Worm (Caenorhabditis elegans) whole organism, L2 larva: ENCODE data around the gene mab-7.

ENCODE experiments used
- aly-2 ChIP-seq: fragments of 150-350 bp; optimal IDR thresholded peaks from 2 replicates; lab custom pipeline; 2014; ENCODE audit warnings: missing biosample characterization, missing genetic modification characterization
- ama-1 ChIP-seq: fragments of 150-350 bp; optimal IDR thresholded peaks from 2 replicates; lab custom pipeline; 2018; ENCODE audit warnings: inconsistent platforms
- lsy-2 ChIP-seq, 2 experiments: fragments of 150-350 bp in 1 of 2; sonication (generic microtip) in 1 of 2; optimal IDR thresholded peaks; 2 replicates each; lab custom pipeline; 2014 to 2017; ENCODE audit warnings: missing biosample characterization in 2 of 2, missing genetic modification characterization in 2 of 2
- mdl-1 ChIP-seq, 2 experiments: fragments of 150-350 bp in 1 of 2; sonication (generic microtip) in 1 of 2; optimal IDR thresholded peaks; 2 replicates each; lab custom pipeline; 2017; ENCODE audit warnings: missing biosample characterization in 2 of 2, missing genetic modification characterization in 2 of 2
- nhr-11 ChIP-seq: fragments of 150-350 bp; optimal IDR thresholded peaks from 2 replicates; lab custom pipeline; 2014; ENCODE audit warnings: missing biosample characterization, missing genetic modification characterization
- nhr-129 ChIP-seq: fragments of 150-350 bp; optimal IDR thresholded peaks from 2 replicates; lab custom pipeline; 2014; ENCODE audit warnings: missing biosample characterization, missing genetic modification characterization
- unc-39 ChIP-seq: fragments of 150-350 bp; optimal IDR thresholded peaks from 2 replicates; lab custom pipeline; 2014; ENCODE audit warnings: missing biosample characterization, missing genetic modification characterization
- unc-62 ChIP-seq: fragments of 150-350 bp; optimal IDR thresholded peaks from 2 replicates; lab custom pipeline; 2014; ENCODE audit warnings: missing biosample characterization, missing genetic modification reagents, missing genetic modification characterization

DNA sequence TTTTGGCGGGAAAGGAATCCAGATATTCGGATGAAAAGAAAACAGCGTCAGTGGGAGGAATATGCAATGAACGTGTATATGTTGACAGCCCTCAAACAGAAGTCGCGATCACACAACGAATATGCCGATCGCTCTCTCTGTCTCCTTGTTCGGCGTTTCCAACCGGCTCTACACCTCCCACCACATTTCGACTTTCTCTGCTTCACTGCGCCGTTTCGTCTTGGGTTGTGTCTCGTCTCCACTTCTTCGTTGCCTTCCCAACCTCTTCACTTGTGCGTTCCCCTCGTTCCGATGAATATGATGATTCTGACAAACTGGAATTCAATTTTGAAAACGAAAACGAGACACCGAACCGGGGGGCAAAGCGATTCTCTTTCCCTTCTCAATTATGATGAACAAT is at the start of gene mab-7:
- TF ChIP-seq unc-62 (GFP tag; lab: Kevin White, UChicago) (no peak), unc-39 (tag; lab: Kevin White, UChicago) (no peak), mdl-1 (tag; optimal IDR thresholded peaks at IDR 0.05; lab: Kevin White, UChicago) (no peak), ama-1 (lab: Kevin White, UChicago) (no peak), lsy-2 (tag; optimal IDR thresholded peaks at IDR 0.05; lab: Kevin White, UChicago) (no peak), aly-2 (no peak), nhr-11 (tag; lab: Kevin White, UChicago) (no peak), nhr-129 (tag; lab: Kevin White, UChicago) (no peak)
